Worm (Caenorhabditis elegans): ENCODE measurements around the gene Y4C6B.2.

The Y4C6B.2 gene

DNA sequence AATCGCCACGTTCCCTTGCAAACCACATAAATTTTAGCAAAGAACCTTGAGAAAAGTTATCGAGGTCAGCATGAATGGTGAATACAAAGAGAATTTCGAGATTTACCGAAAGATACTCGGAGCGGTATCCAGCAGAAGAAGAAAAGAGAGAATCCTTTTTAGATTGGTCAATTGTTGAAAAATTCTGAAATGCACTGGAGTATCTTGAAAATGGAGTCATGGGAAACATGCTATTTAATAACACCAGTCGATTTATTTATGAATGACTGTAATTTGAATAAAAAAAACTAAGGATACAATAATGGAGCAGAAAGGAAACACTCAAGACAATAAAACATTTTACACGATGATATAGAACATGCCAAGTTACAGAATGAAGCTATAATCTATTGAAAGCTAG lies 50.6 kb downstream of the Y4C6B.2 start:
- TF ChIP-seq unc-62 (GFP tag; optimal IDR thresholded peaks at IDR 0.05) (no peak), nhr-25 (tag; optimal IDR thresholded peaks at IDR 0.05) (peak; percentile 13)

DNA sequence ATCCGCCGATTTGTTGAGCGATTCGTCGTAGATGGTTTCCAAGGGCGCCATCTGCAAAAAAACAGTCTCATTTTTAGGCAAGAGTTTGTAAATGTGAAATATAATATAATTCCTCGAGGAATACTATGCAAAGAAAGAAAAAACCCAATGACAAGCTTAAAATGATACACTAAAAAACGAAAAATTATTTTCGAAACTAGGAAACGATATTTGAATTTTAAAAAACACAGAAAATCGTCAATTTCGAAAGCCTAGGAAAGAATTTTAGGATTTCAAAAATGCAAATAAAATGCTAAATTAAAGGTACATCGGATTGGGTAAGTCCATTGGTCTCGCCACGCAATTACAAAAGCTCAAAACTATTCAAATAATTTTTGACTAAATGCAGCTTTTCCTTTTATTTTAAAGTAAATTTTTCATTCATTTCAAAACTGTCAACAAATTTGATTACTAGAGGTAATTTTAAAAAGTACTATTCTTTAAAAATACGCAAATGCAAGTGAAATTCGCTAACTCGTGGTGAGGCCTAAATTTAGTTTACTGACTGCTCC lies 52.2 kb downstream of the Y4C6B.2 start, which contains the start of the genes htp-1 and ZK616.5:
Gene htp-1, minus strand, starts transcription at position 51 of the 551 bp plus-strand sequence.
Gene ZK616.5, plus strand, starts transcription at position 423 of the 551 bp plus-strand sequence.
- TF ChIP-seq aly-2 (tag; optimal IDR thresholded peaks at IDR 0.05): no peak
- TF ChIP-seq nhr-23 (tag; optimal IDR thresholded peaks at IDR 0.05): no peak
- TF ChIP-seq ama-1 (optimal IDR thresholded peaks at IDR 0.05): no peak
- no peak for TF ChIP-seq F13H6.1 (tag; optimal IDR thresholded peaks at IDR 0.05)
- no peak for TF ChIP-seq unc-62 (GFP tag; optimal IDR thresholded peaks at IDR 0.05)
- TF ChIP-seq nhr-12 (tag; optimal IDR thresholded peaks at IDR 0.05): no peak
- no peak for TF ChIP-seq sem-4 (tag; optimal IDR thresholded peaks at IDR 0.05)
- TF ChIP-seq R02D3.7 (tag; optimal IDR thresholded peaks at IDR 0.05): no peak
- no peak for TF ChIP-seq gmeb-1 (tag; optimal IDR thresholded peaks at IDR 0.05)
- TF ChIP-seq alr-1 (tag; optimal IDR thresholded peaks at IDR 0.05): no peak
- no peak for TF ChIP-seq lin-13 (GFP tag; optimal IDR thresholded peaks at IDR 0.05)
- TF ChIP-seq dmd-4 (tag; optimal IDR thresholded peaks at IDR 0.05): no peak
- TF ChIP-seq peb-1 (tag; optimal IDR thresholded peaks at IDR 0.05): no peak
- TF ChIP-seq C34F6.9 (tag; optimal IDR thresholded peaks at IDR 0.05): no peak
- no peak for TF ChIP-seq nhr-6 (tag; optimal IDR thresholded peaks at IDR 0.05)
- TF ChIP-seq ceh-16 (tag; optimal IDR thresholded peaks at IDR 0.05): no peak
- TF ChIP-seq unc-39 (tag; optimal IDR thresholded peaks at IDR 0.05): no peak
- TF ChIP-seq crh-2 (tag; optimal IDR thresholded peaks at IDR 0.05): no peak

DNA sequence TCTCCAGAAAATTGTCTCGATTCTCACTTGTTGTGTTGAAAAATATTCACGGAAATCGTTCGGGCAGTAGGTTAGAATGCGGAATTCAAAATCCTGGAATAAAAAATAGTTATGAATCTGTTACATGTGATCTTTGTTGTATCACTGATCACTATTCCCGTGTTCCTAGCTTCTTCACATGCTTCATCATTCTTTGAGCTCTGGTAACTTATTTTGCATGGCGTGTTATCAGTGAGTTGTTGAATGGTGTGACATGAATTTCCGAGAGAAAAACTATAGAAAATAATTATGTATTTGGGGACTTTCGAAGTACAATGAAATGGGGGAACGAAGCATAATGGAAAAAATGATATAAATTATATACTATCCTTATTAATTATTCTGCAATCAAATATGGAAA lies 54.2 kb downstream of the Y4C6B.2 start:
- TF ChIP-seq sma-9 (GFP tag; optimal IDR thresholded peaks at IDR 0.05): peak; percentile 16
- TF ChIP-seq sma-9 (tag; optimal IDR thresholded peaks at IDR 0.05): no peak
- TF ChIP-seq ztf-4 (tag; optimal IDR thresholded peaks at IDR 0.05): no peak
- no peak for TF ChIP-seq blmp-1 (tag; optimal IDR thresholded peaks at IDR 0.05; ENCODE audit: insufficient read depth)
- TF ChIP-seq nhr-21 (tag; optimal IDR thresholded peaks at IDR 0.05): no peak
- no peak for TF ChIP-seq alr-1 (tag; optimal IDR thresholded peaks at IDR 0.05)
- no peak for TF ChIP-seq nhr-23 (tag; optimal IDR thresholded peaks at IDR 0.05)
- TF ChIP-seq unc-39 (tag; optimal IDR thresholded peaks at IDR 0.05): no peak
- TF ChIP-seq mab-5 (tag; optimal IDR thresholded peaks at IDR 0.05): no peak
- no peak for TF ChIP-seq mdl-1 (tag; optimal IDR thresholded peaks at IDR 0.05)
- TF ChIP-seq fos-1 (tag; optimal IDR thresholded peaks at IDR 0.05): peak; percentile 19
- TF ChIP-seq nhr-129 (tag; optimal IDR thresholded peaks at IDR 0.05): no peak
- no peak for TF ChIP-seq F13H6.1 (tag; optimal IDR thresholded peaks at IDR 0.05)
- no peak for TF ChIP-seq dmd-4 (tag; optimal IDR thresholded peaks at IDR 0.05)
- no peak for TF ChIP-seq R02D3.7 (tag; optimal IDR thresholded peaks at IDR 0.05)
- TF ChIP-seq gmeb-1 (tag; optimal IDR thresholded peaks at IDR 0.05): peak; percentile 40
- TF ChIP-seq nhr-11 (tag; optimal IDR thresholded peaks at IDR 0.05): no peak
- TF ChIP-seq ztf-1 (GFP tag; conservative IDR thresholded peaks at IDR 0.05): no peak
